Fruit fly (Drosophila melanogaster) whole organism, embryonic: ENCODE results near the gene Vsx1.

ENCODE experiments used
- Awh ChIP-seq: fragments of 200-800 bp; sonication (Bioruptor generic); IDR thresholded peaks from 2 replicates; pipeline ENCODE4, ENCODE4 v1.3.6; 2022; ENCODE audit warnings: missing biosample characterization, missing genetic modification characterization
- B-H1 ChIP-seq: fragments of 200-800 bp; sonication (Bioruptor generic); IDR thresholded peaks from 3 replicates; pipeline ENCODE4 v1.3.6; 2022; ENCODE audit warnings: missing biosample characterization, missing genetic modification characterization
- Bteb2 ChIP-seq: fragments of 200-800 bp; sonication (Bioruptor generic); optimal IDR thresholded peaks from 2 replicates; lab custom pipeline; 2016; ENCODE audit warnings: missing biosample characterization, missing genetic modification characterization
- CG10267 ChIP-seq: fragments of 200-800 bp; sonication (Bioruptor generic); optimal IDR thresholded peaks from 2 replicates; lab custom pipeline; 2018; ENCODE audit warnings: missing biosample characterization, mild to moderate bottlenecking, missing genetic modification characterization, moderate library complexity
- CG10979 ChIP-seq: fragments of 200-800 bp; sonication (Bioruptor generic); optimal IDR thresholded peaks from 2 replicates; lab custom pipeline; 2018; ENCODE audit warnings: missing biosample characterization, mild to moderate bottlenecking, missing genetic modification characterization, moderate library complexity
- CG11456 ChIP-seq: fragments of 200-800 bp; sonication (Bioruptor generic); IDR thresholded peaks from 3 replicates; pipeline ENCODE4 v1.3.6; 2022; ENCODE audit warnings: missing biosample characterization, missing genetic modification characterization
- CG11696 ChIP-seq: fragments of 200-800 bp; sonication (Bioruptor generic); IDR thresholded peaks from 2 replicates; pipeline ENCODE4 v1.3.6; 2022; ENCODE audit warnings: missing biosample characterization, missing genetic modification characterization
- CG12071 ChIP-seq: fragments of 200-800 bp; sonication (Bioruptor generic); optimal IDR thresholded peaks from 3 replicates; lab custom pipeline; 2018; ENCODE audit warnings: missing biosample characterization, mild to moderate bottlenecking, missing genetic modification characterization
- CG12104 ChIP-seq: fragments of 200-800 bp; sonication (Bioruptor generic); optimal IDR thresholded peaks from 3 replicates; lab custom pipeline; 2016; ENCODE audit warnings: missing biosample characterization, missing genetic modification characterization
- CG12219 ChIP-seq: fragments of 200-800 bp; sonication (Bioruptor generic); optimal IDR thresholded peaks from 3 replicates; lab custom pipeline; 2018; ENCODE audit warnings: missing biosample characterization, mild to moderate bottlenecking, missing genetic modification characterization
- CG12236 ChIP-seq: fragments of 200-800 bp; sonication (Bioruptor generic); optimal IDR thresholded peaks from 2 replicates; lab custom pipeline; 2016; ENCODE audit warnings: missing biosample characterization, missing genetic modification characterization
- CG13287 ChIP-seq: fragments of 200-800 bp; sonication (Bioruptor generic); IDR thresholded peaks from 2 replicates; pipeline ENCODE4 v1.3.6; 2022; ENCODE audit warnings: missing biosample characterization, missing genetic modification characterization; ENCODE audit not compliant: partially characterized antibody
- CG14441 ChIP-seq: fragments of 200-800 bp; sonication (Bioruptor generic); IDR thresholded peaks from 2 replicates; pipeline ENCODE4 v1.3.6; 2022; ENCODE audit warnings: missing biosample characterization, missing genetic modification characterization
- CG15011 ChIP-seq: fragments of 200-800 bp; sonication (Bioruptor generic); optimal IDR thresholded peaks from 3 replicates; lab custom pipeline; 2018; ENCODE audit warnings: missing biosample characterization, mild to moderate bottlenecking, missing genetic modification characterization
- CG15601 ChIP-seq: fragments of 200-800 bp; sonication (Bioruptor generic); optimal IDR thresholded peaks from 3 replicates; lab custom pipeline; 2019; ENCODE audit warnings: missing biosample characterization, mild to moderate bottlenecking, missing genetic modification characterization, moderate library complexity
- CG1603 ChIP-seq: fragments of 200-800 bp; sonication (Bioruptor generic); optimal IDR thresholded peaks from 2 replicates; lab custom pipeline; 2019; ENCODE audit warnings: missing biosample characterization, mild to moderate bottlenecking, missing genetic modification characterization, moderate library complexity
- CG17359 ChIP-seq: fragments of 200-800 bp; sonication (Bioruptor generic); optimal IDR thresholded peaks from 3 replicates; lab custom pipeline; 2018; ENCODE audit warnings: missing biosample characterization, mild to moderate bottlenecking, missing genetic modification characterization, moderate library complexity
- CG17829 ChIP-seq: fragments of 200-800 bp; optimal IDR thresholded peaks from 2 replicates; lab custom pipeline; 2019; ENCODE audit warnings: missing biosample characterization, mild to moderate bottlenecking, missing genetic modification characterization, moderate library complexity
- CG1832 ChIP-seq: fragments of 200-800 bp; sonication (Bioruptor generic); optimal IDR thresholded peaks from 2 replicates; lab custom pipeline; 2017; ENCODE audit warnings: missing biosample characterization, mild to moderate bottlenecking, missing genetic modification characterization, inconsistent platforms
- CG30403 ChIP-seq: fragments of 200-800 bp; sonication (Bioruptor generic); optimal IDR thresholded peaks from 3 replicates; lab custom pipeline; 2016; ENCODE audit warnings: missing biosample characterization, missing genetic modification characterization
- CG34422 ChIP-seq: fragments of 200-800 bp; sonication (Bioruptor generic); IDR thresholded peaks from 3 replicates; pipeline ENCODE4 v1.3.6; 2022; ENCODE audit warnings: missing biosample characterization, missing genetic modification characterization
- CG6175 ChIP-seq: fragments of 200-800 bp; sonication (Bioruptor generic); IDR thresholded peaks from 3 replicates; pipeline ENCODE4 v1.3.6; 2022; ENCODE audit warnings: missing biosample characterization, missing genetic modification characterization
- CG6272 ChIP-seq: fragments of 200-800 bp; sonication (Bioruptor generic); IDR thresholded peaks from 2 replicates; pipeline ENCODE4 v1.3.6; 2022; ENCODE audit warnings: missing biosample characterization, missing genetic modification characterization
- CG7357 ChIP-seq: fragments of 200-800 bp; sonication (Bioruptor generic); IDR thresholded peaks from 3 replicates; pipeline ENCODE4 v1.3.6; 2022; ENCODE audit warnings: missing biosample characterization, missing genetic modification characterization
- Chrac-16 ChIP-seq: fragments of 200-800 bp; sonication (Bioruptor generic); optimal IDR thresholded peaks from 3 replicates; lab custom pipeline; 2016; ENCODE audit warnings: missing biosample characterization, missing genetic modification characterization
- CrebB ChIP-seq: fragments of 200-800 bp; sonication (Bioruptor generic); optimal IDR thresholded peaks from 3 replicates; lab custom pipeline; 2018; ENCODE audit warnings: missing biosample characterization, mild to moderate bottlenecking, missing genetic modification characterization
- Deaf1 ChIP-seq: fragments of 200-800 bp; optimal IDR thresholded peaks from 3 replicates; lab custom pipeline; 2019; ENCODE audit warnings: missing biosample characterization, mild to moderate bottlenecking, missing genetic modification characterization, moderate library complexity
- Dip3 ChIP-seq: fragments of 200-800 bp; sonication (Bioruptor generic); optimal IDR thresholded peaks from 3 replicates; lab custom pipeline; 2016; ENCODE audit warnings: missing biosample characterization, missing genetic modification characterization
- Ets97D ChIP-seq: fragments of 200-800 bp; sonication (Bioruptor generic); optimal IDR thresholded peaks from 3 replicates; lab custom pipeline; 2016; ENCODE audit warnings: missing biosample characterization, missing genetic modification characterization
- Hr78 ChIP-seq, 2 experiments: fragments of 200-800 bp in 1 of 2; fragments of >200 bp in 1 of 2; sonication (Bioruptor generic) in 1 of 2; optimal IDR thresholded peaks; 2 replicates each; lab custom pipeline; 2017 to 2019; ENCODE audit warnings: missing biosample characterization in 2 of 2, missing genetic modification characterization in 2 of 2, mild to moderate bottlenecking in 1 of 2, moderate library complexity in 1 of 2
- Kr ChIP-seq: fragments of 200-800 bp; sonication (Bioruptor generic); optimal IDR thresholded peaks from 2 replicates; lab custom pipeline; 2017; ENCODE audit warnings: missing biosample characterization, mild to moderate bottlenecking, missing genetic modification characterization
- Scr ChIP-seq: fragments of 200-800 bp; sonication (Bioruptor generic); IDR thresholded peaks from 2 replicates; pipeline ENCODE4 v1.3.6; 2022; ENCODE audit warnings: missing biosample characterization, missing genetic modification characterization; ENCODE audit not compliant: partially characterized antibody
- Sox102F ChIP-seq: fragments of 200-800 bp; sonication (Bioruptor generic); optimal IDR thresholded peaks from 2 replicates; lab custom pipeline; 2018; ENCODE audit warnings: missing biosample characterization, mild to moderate bottlenecking, missing genetic modification characterization, moderate library complexity
- Spps ChIP-seq: fragments of 200-800 bp; sonication (Bioruptor generic); optimal IDR thresholded peaks from 2 replicates; lab custom pipeline; 2018; ENCODE audit warnings: missing biosample characterization, mild to moderate bottlenecking, missing genetic modification characterization
- ase ChIP-seq: fragments of 200-800 bp; sonication (Bioruptor generic); IDR thresholded peaks from 3 replicates; pipeline ENCODE4 v1.3.6; 2022; ENCODE audit warnings: missing biosample characterization, missing genetic modification characterization
- bbx ChIP-seq: fragments of 200-800 bp; sonication (Bioruptor generic); IDR thresholded peaks from 2 replicates; pipeline ENCODE4 v1.3.6; 2022; ENCODE audit warnings: missing biosample characterization, missing genetic modification characterization; ENCODE audit not compliant: partially characterized antibody
- bsh ChIP-seq, 2 experiments: fragments of 200-800 bp; sonication (Bioruptor generic); optimal IDR thresholded peaks; 2 replicates each; lab custom pipeline; 2017 to 2018; ENCODE audit warnings: mild to moderate bottlenecking in 2 of 2, missing biosample characterization in 2 of 2, missing genetic modification characterization in 2 of 2, moderate library complexity in 1 of 2
- cas ChIP-seq: fragments of 200-800 bp; sonication (Bioruptor generic); IDR thresholded peaks from 2 replicates; pipeline ENCODE4 v1.3.6; 2022; ENCODE audit warnings: missing biosample characterization, missing genetic modification characterization
- chn ChIP-seq: fragments of 200-800 bp; sonication (Bioruptor generic); optimal IDR thresholded peaks from 2 replicates; lab custom pipeline; 2016; ENCODE audit warnings: missing biosample characterization, missing genetic modification characterization
- dimm ChIP-seq: fragments of 200-800 bp; sonication (Bioruptor generic); IDR thresholded peaks from 2 replicates; pipeline ENCODE4 v1.3.6; 2022; ENCODE audit warnings: missing biosample characterization, missing genetic modification characterization
- fd3F ChIP-seq: fragments of 200-800 bp; sonication (Bioruptor generic); optimal IDR thresholded peaks from 2 replicates; lab custom pipeline; 2018; ENCODE audit warnings: missing biosample characterization, mild to moderate bottlenecking, missing genetic modification characterization, moderate library complexity
- ind ChIP-seq: fragments of 200-800 bp; sonication (Bioruptor generic); optimal IDR thresholded peaks from 3 replicates; lab custom pipeline; 2016; ENCODE audit warnings: missing biosample characterization, missing genetic modification characterization
- lilli ChIP-seq: fragments of 200-800 bp; sonication (Bioruptor generic); optimal IDR thresholded peaks from 3 replicates; lab custom pipeline; 2016; ENCODE audit warnings: missing biosample characterization, missing genetic modification characterization
- lov ChIP-seq, 2 experiments: fragments of 200-800 bp in 1 of 2; fragments of >200 bp in 1 of 2; sonication (Bioruptor generic) in 1 of 2; IDR thresholded peaks in 1 of 2; optimal IDR thresholded peaks in 1 of 2; 2 replicates in 1 of 2; 3 replicates in 1 of 2; pipeline versions ENCODE4 v1.3.6 to Lab custom; 2017 to 2022; ENCODE audit warnings: missing biosample characterization in 1 of 2, missing genetic modification characterization in 1 of 2
- oc ChIP-seq: fragments of 200-800 bp; sonication (Bioruptor generic); optimal IDR thresholded peaks from 2 replicates; lab custom pipeline; 2018; ENCODE audit warnings: missing biosample characterization, mild to moderate bottlenecking, missing genetic modification characterization, moderate library complexity
- onecut ChIP-seq: fragments of 200-800 bp; sonication (Bioruptor generic); IDR thresholded peaks from 2 replicates; pipeline ENCODE4 v1.3.6; 2022; ENCODE audit warnings: missing biosample characterization, missing genetic modification characterization
- ro ChIP-seq: fragments of 200-800 bp; sonication (Bioruptor generic); IDR thresholded peaks from 2 replicates; pipeline ENCODE4 v1.3.6; 2022; ENCODE audit warnings: missing biosample characterization, missing genetic modification characterization
- sug ChIP-seq: fragments of 200-800 bp; optimal IDR thresholded peaks from 2 replicates; lab custom pipeline; 2019; ENCODE audit warnings: missing biosample characterization, mild to moderate bottlenecking, missing genetic modification characterization, moderate library complexity
- unc-4 ChIP-seq: fragments of 200-800 bp; sonication (Bioruptor generic); IDR thresholded peaks from 2 replicates; pipeline ENCODE4 v1.3.6; 2022; ENCODE audit warnings: missing biosample characterization, missing genetic modification characterization; ENCODE audit not compliant: partially characterized antibody
- wek ChIP-seq: fragments of 200-800 bp; sonication (Bioruptor generic); optimal IDR thresholded peaks from 3 replicates; lab custom pipeline; 2018; ENCODE audit warnings: missing biosample characterization, mild to moderate bottlenecking, missing genetic modification characterization, moderate library complexity
- zen ChIP-seq: fragments of 200-800 bp; sonication (Bioruptor generic); optimal IDR thresholded peaks from 3 replicates; lab custom pipeline; 2018; ENCODE audit warnings: missing biosample characterization, mild to moderate bottlenecking, missing genetic modification characterization, moderate library complexity

Vsx1 gene

dm6 chrX:5563929-5564328 is 30.1 kb upstream of the Vsx1 start (continued):
- TF ChIP-seq Bteb2 (GFP tag; lab: Kevin White, UChicago) (no peak), CG17359 (tag; lab: Kevin White, UChicago) (peak; percentile 9), CG11696 (GFP tag; lab: Robert Waterston, UW) (no peak), CG14441 (GFP tag; lab: Robert Waterston, UW) (no peak), CG10979 (peak; percentile 27), ase (GFP tag; lab: Robert Waterston, UW) (no peak), Sox102F (GFP tag; lab: Kevin White, UChicago) (no peak), cas (GFP tag; lab: Robert Waterston, UW) (no peak), CG30403 (GFP tag; lab: Kevin White, UChicago) (peak; percentile 32), unc-4 (no peak), CG1603 (tag; lab: Kevin White, UChicago) (peak; percentile 59), Dip3 (GFP tag; lab: Kevin White, UChicago) (no peak), CG7357 (GFP tag; lab: Robert Waterston, UW) (no peak), onecut (GFP tag; lab: Robert Waterston, UW) (no peak), CG15601 (no peak), lilli (GFP tag; lab: Kevin White, UChicago) (no peak), Kr (GFP tag; lab: Kevin White, UChicago) (no peak), Deaf1 (tag; lab: Kevin White, UChicago) (peak; percentile 40), CG12104 (no peak), CG17829 (tag; lab: Kevin White, UChicago) (no peak), CG1832 (no peak), CG12236 (GFP tag; lab: Kevin White, UChicago) (no peak), zen (peak; percentile 26), ind (GFP tag; lab: Kevin White, UChicago) (no peak), CG10267 (tag; lab: Kevin White, UChicago) (no peak), B-H1 (no peak), ro (GFP tag; lab: Robert Waterston, UW) (no peak), Chrac-16 (GFP tag; lab: Kevin White, UChicago) (peak; percentile 40), sug (tag; lab: Kevin White, UChicago) (no peak), CG15011 (GFP tag; lab: Kevin White, UChicago) (no peak), CG11456 (GFP tag; lab: Robert Waterston, UW) (0 out of 3 replicates have a peak, but pooled peaks have one; percentile 10), dimm (no peak), chn (GFP tag; lab: Kevin White, UChicago) (peak; percentile 26), CG12219 (no peak), Ets97D (no peak), CG34422 (no peak), CrebB (tag; lab: Kevin White, UChicago) (no peak), CG13287 (GFP tag; lab: Robert Waterston, UW) (no peak), bbx (GFP tag; lab: Robert Waterston, UW) (no peak), CG6175 (GFP tag; lab: Robert Waterston, UW) (no peak), CG6272 (GFP tag; lab: Robert Waterston, UW) (no peak), Hr78 (GFP tag; optimal IDR thresholded peaks at IDR 0.05; lab: Kevin White, UChicago) (no peak), fd3F (no peak), bsh (GFP tag; optimal IDR thresholded peaks at IDR 0.05; lab: Kevin White, UChicago) (peak in 1 of 2 experiments; percentile 51), Awh (GFP tag; lab: Robert Waterston, UW) (no peak), CG12071 (GFP tag; lab: Kevin White, UChicago) (no peak), lov (optimal IDR thresholded peaks at IDR 0.05; lab: Kevin White, UChicago) (no peak), lov (GFP tag; IDR thresholded peaks at IDR 0.05; lab: Robert Waterston, UW) (no peak), wek (no peak), Scr (GFP tag; lab: Robert Waterston, UW) (no peak), Spps (tag; lab: Kevin White, UChicago) (no peak), oc (tag; lab: Kevin White, UChicago) (no peak)
